Worm (Caenorhabditis elegans) whole organism, L4 larva: ENCODE data around the gene flp-21.

Experiments used
- F44E2.7 ChIP-seq: fragments of 200-800 bp; sonication (Bioruptor generic); IDR thresholded peaks from 2 replicates; pipeline ENCODE4 v2.1.2; 2022; ENCODE audit warnings: missing genetic modification characterization, missing compliant biosample characterization
- ama-1 ChIP-seq: fragments of 150-350 bp; optimal IDR thresholded peaks from 2 replicates; lab custom pipeline; 2014; ENCODE audit warnings: inconsistent platforms, mixed read lengths
- egl-43 ChIP-seq: fragments of 200-800 bp; sonication (Bioruptor generic); IDR thresholded peaks from 2 replicates; pipeline ENCODE4 v1.3.6; 2022; ENCODE audit warnings: missing genetic modification reagents, missing genetic modification characterization, missing compliant biosample characterization
- fkh-10 ChIP-seq: fragments of 150-350 bp; optimal IDR thresholded peaks from 2 replicates; lab custom pipeline; 2014; ENCODE audit warnings: missing biosample characterization, missing genetic modification reagents, missing genetic modification characterization
- nhr-28 ChIP-seq: fragments of 150-350 bp; optimal IDR thresholded peaks from 2 replicates; lab custom pipeline; 2014; ENCODE audit warnings: missing biosample characterization, missing genetic modification characterization
- nhr-6 ChIP-seq: fragments of 150-350 bp; optimal IDR thresholded peaks from 2 replicates; lab custom pipeline; 2014; ENCODE audit warnings: missing biosample characterization, missing genetic modification characterization
- nhr-76 ChIP-seq: fragments of 150-350 bp; optimal IDR thresholded peaks from 2 replicates; lab custom pipeline; 2014; ENCODE audit warnings: missing biosample characterization, missing genetic modification characterization
- pqm-1 ChIP-seq: sonication (generic microtip); optimal IDR thresholded peaks from 2 replicates; lab custom pipeline; 2017; ENCODE audit warnings: missing biosample characterization, missing genetic modification characterization
- unc-130 ChIP-seq: sonication (generic microtip); optimal IDR thresholded peaks from 2 replicates; lab custom pipeline; 2016; ENCODE audit warnings: missing genetic modification reagents, missing genetic modification characterization, missing compliant biosample characterization
- zip-2 ChIP-seq: fragments of 150-350 bp; optimal IDR thresholded peaks from 2 replicates; lab custom pipeline; 2014; ENCODE audit warnings: missing biosample characterization, missing genetic modification characterization

DNA sequence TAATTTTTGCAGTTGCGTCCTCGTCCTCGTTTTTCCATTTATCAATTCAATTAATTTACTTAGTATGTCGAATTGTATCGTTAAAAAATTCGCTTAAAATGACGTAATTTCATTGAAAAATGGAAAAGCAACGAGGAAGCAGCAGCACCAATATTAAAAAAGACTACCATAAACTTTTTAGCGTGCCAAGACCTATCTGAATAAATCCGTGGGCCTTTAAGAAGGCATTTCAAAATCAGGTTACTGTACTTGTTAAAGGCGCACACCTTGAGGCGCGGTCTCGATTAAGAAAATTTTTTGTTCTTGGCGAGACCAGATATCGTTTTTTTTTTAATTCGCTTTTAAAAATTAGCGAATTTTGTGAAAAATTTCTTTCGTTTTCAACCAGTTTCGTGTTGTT, 19.5 kb upstream of the flp-21 start:
- TF ChIP-seq nhr-28 (tag; lab: Kevin White, UChicago) (no peak), zip-2 (tag; lab: Kevin White, UChicago) (no peak), ama-1 (lab: Kevin White, UChicago) (no peak), fkh-10 (no peak), unc-130 (no peak), nhr-6 (tag; lab: Kevin White, UChicago) (no peak), F44E2.7 (GFP tag; lab: Robert Waterston, UW) (no peak), pqm-1 (tag; lab: Kevin White, UChicago) (no peak), nhr-76 (tag; lab: Kevin White, UChicago) (no peak), egl-43 (no peak)
